Worm (Caenorhabditis elegans) whole organism, mixed stage, embryonic: ENCODE results near the gene chk-2.

Source experiments
- M03D4.4 ChIP-seq: sonication (generic microtip); optimal IDR thresholded peaks from 2 replicates; lab custom pipeline; 2017; ENCODE audit warnings: mild to moderate bottlenecking, missing genetic modification characterization, missing compliant biosample characterization
- bed-3 ChIP-seq: fragments of 200-800 bp; sonication (Bioruptor generic); optimal IDR thresholded peaks from 3 replicates; lab custom pipeline; 2018; ENCODE audit warnings: mild to moderate bottlenecking, missing genetic modification characterization, moderate library complexity, missing compliant biosample characterization
- ceh-39 ChIP-seq: fragments of 150-350 bp; optimal IDR thresholded peaks from 2 replicates; lab custom pipeline; 2014; ENCODE audit warnings: missing biosample characterization, missing genetic modification characterization
- ceh-43 ChIP-seq: fragments of 200-800 bp; sonication (Bioruptor generic); optimal IDR thresholded peaks from 2 replicates; lab custom pipeline; 2018; ENCODE audit warnings: mild to moderate bottlenecking, missing genetic modification characterization, moderate library complexity, missing compliant biosample characterization
- ceh-83 ChIP-seq: fragments of 200-800 bp; sonication (Bioruptor generic); optimal IDR thresholded peaks from 2 replicates; lab custom pipeline; 2018; ENCODE audit warnings: mild to moderate bottlenecking, missing genetic modification characterization, missing compliant biosample characterization
- ces-1 ChIP-seq: fragments of 150-350 bp; optimal IDR thresholded peaks from 2 replicates; lab custom pipeline; 2014; ENCODE audit warnings: missing biosample characterization, missing genetic modification reagents, missing genetic modification characterization
- cnd-1 ChIP-seq: fragments of 200-800 bp; sonication (Bioruptor generic); optimal IDR thresholded peaks from 2 replicates; lab custom pipeline; 2018; ENCODE audit warnings: mild to moderate bottlenecking, missing genetic modification characterization, missing compliant biosample characterization
- drap-1 ChIP-seq: fragments of 200-800 bp; sonication (Bioruptor generic); optimal IDR thresholded peaks from 3 replicates; lab custom pipeline; 2018; ENCODE audit warnings: mild to moderate bottlenecking, missing genetic modification characterization, missing compliant biosample characterization
- elt-1 ChIP-seq: sonication (generic microtip); optimal IDR thresholded peaks from 2 replicates; lab custom pipeline; 2017; ENCODE audit warnings: missing genetic modification characterization, mild to moderate bottlenecking, missing compliant biosample characterization, antibody characterized with exemption, moderate library complexity, borderline replicate concordance; ENCODE audit not compliant: insufficient read depth
- flh-1 ChIP-seq: fragments of 200-800 bp; sonication (Bioruptor generic); optimal IDR thresholded peaks from 2 replicates; lab custom pipeline; 2018; ENCODE audit warnings: mild to moderate bottlenecking, missing genetic modification characterization, moderate library complexity, missing compliant biosample characterization
- ham-2 ChIP-seq: fragments of 200-800 bp; sonication (Bioruptor generic); optimal IDR thresholded peaks from 2 replicates; lab custom pipeline; 2018; ENCODE audit warnings: mild to moderate bottlenecking, missing genetic modification characterization, missing compliant biosample characterization
- hlh-1 ChIP-seq: fragments of 150-350 bp; optimal IDR thresholded peaks from 2 replicates; lab custom pipeline; 2014; ENCODE audit warnings: missing biosample characterization, missing genetic modification reagents, missing genetic modification characterization
- lin-13 ChIP-seq: fragments of 150-350 bp; optimal IDR thresholded peaks from 2 replicates; lab custom pipeline; 2014; ENCODE audit warnings: missing biosample characterization, missing genetic modification characterization
- lin-32 ChIP-seq: fragments of 200-800 bp; sonication (Bioruptor generic); optimal IDR thresholded peaks from 2 replicates; lab custom pipeline; 2018; ENCODE audit warnings: mild to moderate bottlenecking, missing genetic modification characterization, missing compliant biosample characterization
- lsy-2 ChIP-seq: fragments of 150-350 bp; optimal IDR thresholded peaks from 2 replicates; lab custom pipeline; 2014; ENCODE audit warnings: missing biosample characterization, missing genetic modification characterization
- mab-5 ChIP-seq: fragments of 150-350 bp; optimal IDR thresholded peaks from 2 replicates; lab custom pipeline; 2014; ENCODE audit warnings: missing biosample characterization, missing genetic modification characterization
- mep-1 ChIP-seq: fragments of 150-350 bp; optimal IDR thresholded peaks from 2 replicates; lab custom pipeline; 2017; ENCODE audit warnings: missing biosample characterization, missing genetic modification reagents, missing genetic modification characterization, inconsistent platforms
- nhr-12 ChIP-seq: fragments of 150-350 bp; optimal IDR thresholded peaks from 2 replicates; lab custom pipeline; 2014; ENCODE audit warnings: missing biosample characterization, missing genetic modification characterization
- nhr-2 ChIP-seq: fragments of 150-350 bp; optimal IDR thresholded peaks from 2 replicates; lab custom pipeline; 2014; ENCODE audit warnings: missing biosample characterization, missing genetic modification characterization
- nhr-237 ChIP-seq: fragments of 150-350 bp; optimal IDR thresholded peaks from 2 replicates; lab custom pipeline; 2014; ENCODE audit warnings: missing biosample characterization, missing genetic modification characterization
- nhr-28 ChIP-seq: fragments of 150-350 bp; optimal IDR thresholded peaks from 2 replicates; lab custom pipeline; 2014; ENCODE audit warnings: missing biosample characterization, missing genetic modification characterization
- nhr-76 ChIP-seq: sonication (generic microtip); optimal IDR thresholded peaks from 2 replicates; lab custom pipeline; 2017; ENCODE audit warnings: missing biosample characterization, missing genetic modification characterization
- sem-2 ChIP-seq: fragments of 200-800 bp; sonication (Bioruptor generic); optimal IDR thresholded peaks from 2 replicates; lab custom pipeline; 2018; ENCODE audit warnings: mild to moderate bottlenecking, missing genetic modification characterization, missing compliant biosample characterization
- snpc-4 ChIP-seq: fragments of 150-350 bp; optimal IDR thresholded peaks from 2 replicates; lab custom pipeline; 2014; ENCODE audit warnings: missing biosample characterization, missing genetic modification characterization
- sptf-1 ChIP-seq: sonication (generic microtip); optimal IDR thresholded peaks from 2 replicates; lab custom pipeline; 2017; ENCODE audit warnings: mild to moderate bottlenecking, missing genetic modification characterization, moderate library complexity, missing compliant biosample characterization
- unc-120 ChIP-seq: sonication (generic microtip); optimal IDR thresholded peaks from 2 replicates; lab custom pipeline; 2017; ENCODE audit warnings: missing genetic modification characterization, missing compliant biosample characterization; ENCODE audit not compliant: poor library complexity, severe bottlenecking
- unc-39 ChIP-seq: fragments of 150-350 bp; optimal IDR thresholded peaks from 2 replicates; lab custom pipeline; 2014; ENCODE audit warnings: missing biosample characterization, missing genetic modification characterization
- unc-62 ChIP-seq: fragments of 150-350 bp; optimal IDR thresholded peaks from 2 replicates; lab custom pipeline; 2014; ENCODE audit warnings: missing biosample characterization, missing genetic modification reagents, missing genetic modification characterization

chk-2 gene

ce11 chrV:19895250-19895649 lies 20.6 kb downstream of the chk-2 start, which contains the start of gene gly-4:
TSS of gene gly-4 (minus strand) at chrV:19895350.
- TF ChIP-seq unc-120 (no peak), lin-13 (no peak), cnd-1 (tag; lab: Kevin White, UChicago) (no peak), unc-62 (GFP tag; lab: Kevin White, UChicago) (no peak), ham-2 (GFP tag; lab: Kevin White, UChicago) (no peak), nhr-76 (tag; lab: Kevin White, UChicago) (no peak), nhr-28 (tag; lab: Kevin White, UChicago) (no peak), ces-1 (GFP tag; lab: Kevin White, UChicago) (no peak), bed-3 (GFP tag; lab: Kevin White, UChicago) (no peak), ceh-39 (tag; lab: Kevin White, UChicago) (no peak), elt-1 (tag; lab: Kevin White, UChicago) (no peak), ceh-83 (GFP tag; lab: Kevin White, UChicago) (no peak), flh-1 (GFP tag; lab: Kevin White, UChicago) (no peak), M03D4.4 (tag; lab: Kevin White, UChicago) (no peak), unc-39 (tag; lab: Kevin White, UChicago) (no peak), nhr-2 (no peak), nhr-237 (no peak), drap-1 (no peak), sptf-1 (no peak)

DNA sequence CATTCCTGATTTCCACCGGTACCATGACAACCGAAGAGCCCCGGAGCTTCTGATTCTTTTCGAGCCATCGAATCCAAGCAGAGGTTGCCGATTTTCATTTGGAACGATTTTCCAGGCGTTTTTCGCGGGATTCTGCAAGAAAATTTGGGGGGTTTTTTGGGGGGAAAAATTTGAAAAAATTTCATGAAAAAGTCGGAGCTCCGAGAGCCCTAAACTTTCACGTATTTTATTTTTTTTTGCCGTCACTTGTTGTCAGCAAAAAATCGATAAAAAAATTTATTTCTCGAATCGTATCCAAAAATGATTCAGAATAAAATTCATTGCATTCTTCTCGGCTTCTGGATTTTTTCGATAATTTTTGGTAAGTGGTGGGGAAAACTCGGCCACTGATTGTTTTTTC lies 32.9 kb downstream of the chk-2 start, which contains the start of gene Y116F11B.13:
Y116F11B.13 (plus strand) TSS at position 301 of the 400 bp plus-strand sequence.
- TF ChIP-seq drap-1, result no peak
- no peak for TF ChIP-seq mab-5 (tag; lab: Kevin White, UChicago)
- TF ChIP-seq ceh-83 (GFP tag; lab: Kevin White, UChicago), result no peak
- TF ChIP-seq sptf-1, result no peak
- no peak for TF ChIP-seq lin-32 (GFP tag; lab: Kevin White, UChicago)
- no peak for TF ChIP-seq lsy-2 (tag; lab: Kevin White, UChicago)
- TF ChIP-seq mep-1 (tag; lab: Kevin White, UChicago), result no peak
- TF ChIP-seq nhr-76 (tag; lab: Kevin White, UChicago), result no peak
- no peak for TF ChIP-seq ceh-43
- no peak for TF ChIP-seq hlh-1 (tag; lab: Kevin White, UChicago)
- TF ChIP-seq snpc-4 (tag; lab: Kevin White, UChicago), result no peak
- no peak for TF ChIP-seq sem-2 (GFP tag; lab: Kevin White, UChicago)
- TF ChIP-seq unc-62 (GFP tag; lab: Kevin White, UChicago), result no peak
- no peak for TF ChIP-seq elt-1 (tag; lab: Kevin White, UChicago)
- TF ChIP-seq nhr-12 (tag; lab: Kevin White, UChicago), result no peak

ce11 chrV:19867883-19868282 lies 47.9 kb downstream of the chk-2 start, which contains the start of gene Y116F11B.9:
TSS of gene Y116F11B.9 (minus strand) at chrV:19867983.
- TF ChIP-seq drap-1, result no peak
- no peak for TF ChIP-seq mab-5 (tag; lab: Kevin White, UChicago)
- TF ChIP-seq unc-62 (GFP tag; lab: Kevin White, UChicago), result no peak
- TF ChIP-seq hlh-1 (tag; lab: Kevin White, UChicago), result no peak

ce11 chrV:19860225-19860624 lies 55.6 kb downstream of the chk-2 start:
- TF ChIP-seq nhr-12 (tag; lab: Kevin White, UChicago), result no peak
- TF ChIP-seq cnd-1 (tag; lab: Kevin White, UChicago), result no peak
- TF ChIP-seq hlh-1 (tag; lab: Kevin White, UChicago), result no peak
- no peak for TF ChIP-seq nhr-76 (tag; lab: Kevin White, UChicago)
- TF ChIP-seq unc-120, result no peak
- TF ChIP-seq ham-2 (GFP tag; lab: Kevin White, UChicago), result no peak
- TF ChIP-seq ceh-39 (tag; lab: Kevin White, UChicago), result no peak
